Fruit fly (Drosophila melanogaster) whole organism, embryonic: ENCODE results near the gene Hand.

Experiments used
- Bgb ChIP-seq: fragments of 200-800 bp; sonication (Bioruptor generic); IDR thresholded peaks from 2 replicates; pipeline ENCODE4 v1.3.6; 2022; ENCODE audit warnings: missing biosample characterization, missing genetic modification characterization; ENCODE audit not compliant: partially characterized antibody
- CG10462 ChIP-seq: fragments of 200-800 bp; sonication (Bioruptor generic); optimal IDR thresholded peaks from 2 replicates; lab custom pipeline; 2016; ENCODE audit warnings: missing biosample characterization, missing genetic modification characterization
- CG10979 ChIP-seq: fragments of 200-800 bp; sonication (Bioruptor generic); optimal IDR thresholded peaks from 2 replicates; lab custom pipeline; 2018; ENCODE audit warnings: missing biosample characterization, mild to moderate bottlenecking, missing genetic modification characterization, moderate library complexity
- CG12299 ChIP-seq: fragments of 200-800 bp; sonication (Bioruptor generic); optimal IDR thresholded peaks from 2 replicates; lab custom pipeline; 2018; ENCODE audit warnings: missing biosample characterization, mild to moderate bottlenecking, missing genetic modification characterization
- CG1233 ChIP-seq: fragments of 200-800 bp; sonication (Bioruptor generic); optimal IDR thresholded peaks from 4 replicates; lab custom pipeline; 2018; ENCODE audit warnings: missing biosample characterization, mild to moderate bottlenecking, missing genetic modification characterization
- CG12391 ChIP-seq: fragments of 200-800 bp; sonication (Bioruptor generic); optimal IDR thresholded peaks from 3 replicates; lab custom pipeline; 2018; ENCODE audit warnings: missing biosample characterization, mild to moderate bottlenecking, missing genetic modification characterization, moderate library complexity
- CG13424 ChIP-seq: fragments of 200-800 bp; sonication (Bioruptor generic); optimal IDR thresholded peaks from 2 replicates; lab custom pipeline; 2019; ENCODE audit warnings: missing biosample characterization, mild to moderate bottlenecking, missing genetic modification characterization, moderate library complexity
- CG14710 ChIP-seq: fragments of 200-800 bp; sonication (Bioruptor generic); optimal IDR thresholded peaks from 3 replicates; lab custom pipeline; 2019; ENCODE audit warnings: missing biosample characterization, mild to moderate bottlenecking, missing genetic modification characterization, moderate library complexity
- CG15601 ChIP-seq: fragments of 200-800 bp; sonication (Bioruptor generic); optimal IDR thresholded peaks from 3 replicates; lab custom pipeline; 2019; ENCODE audit warnings: missing biosample characterization, mild to moderate bottlenecking, missing genetic modification characterization, moderate library complexity
- CG17829 ChIP-seq: fragments of 200-800 bp; optimal IDR thresholded peaks from 2 replicates; lab custom pipeline; 2019; ENCODE audit warnings: missing biosample characterization, mild to moderate bottlenecking, missing genetic modification characterization, moderate library complexity
- CG4424 ChIP-seq: fragments of 200-800 bp; sonication (Bioruptor generic); optimal IDR thresholded peaks from 3 replicates; lab custom pipeline; 2016; ENCODE audit warnings: missing biosample characterization, missing genetic modification characterization
- CG4617 ChIP-seq: fragments of 200-800 bp; sonication (Bioruptor generic); optimal IDR thresholded peaks from 3 replicates; lab custom pipeline; 2016; ENCODE audit warnings: missing biosample characterization, missing genetic modification characterization, borderline replicate concordance
- CG6813 ChIP-seq: fragments of 200-800 bp; sonication (Bioruptor generic); optimal IDR thresholded peaks from 2 replicates; lab custom pipeline; 2017; ENCODE audit warnings: missing biosample characterization, missing genetic modification characterization, mild to moderate bottlenecking, moderate library complexity, missing genetic modification reagents
- CG7357 ChIP-seq: fragments of 200-800 bp; sonication (Bioruptor generic); IDR thresholded peaks from 3 replicates; pipeline ENCODE4 v1.3.6; 2022; ENCODE audit warnings: missing biosample characterization, missing genetic modification characterization
- CG7839 ChIP-seq: fragments of 200-800 bp; sonication (Bioruptor generic); optimal IDR thresholded peaks from 3 replicates; lab custom pipeline; 2018; ENCODE audit warnings: missing biosample characterization, mild to moderate bottlenecking, missing genetic modification characterization, moderate library complexity
- CG7963 ChIP-seq: fragments of 200-800 bp; sonication (Bioruptor generic); IDR thresholded peaks from 3 replicates; pipeline ENCODE4 v1.3.6; 2022; ENCODE audit warnings: missing biosample characterization, missing genetic modification characterization; ENCODE audit not compliant: partially characterized antibody
- CG9797 ChIP-seq: fragments of 200-800 bp; sonication (Bioruptor generic); optimal IDR thresholded peaks from 3 replicates; lab custom pipeline; 2018; ENCODE audit warnings: missing biosample characterization, mild to moderate bottlenecking, missing genetic modification characterization
- Dbx ChIP-seq: fragments of 200-800 bp; sonication (Bioruptor generic); IDR thresholded peaks from 3 replicates; pipeline ENCODE4 v1.3.6; 2022; ENCODE audit warnings: missing biosample characterization, missing genetic modification characterization
- Dp ChIP-seq: fragments of 200-800 bp; sonication (Bioruptor generic); optimal IDR thresholded peaks from 2 replicates; lab custom pipeline; 2018; ENCODE audit warnings: missing biosample characterization, mild to moderate bottlenecking, missing genetic modification characterization, moderate library complexity
- HmgD ChIP-seq: fragments of 200-800 bp; sonication (Bioruptor generic); optimal IDR thresholded peaks from 3 replicates; lab custom pipeline; 2016; ENCODE audit warnings: missing biosample characterization, missing genetic modification characterization
- MESR4 ChIP-seq: fragments of 200-800 bp; sonication (Bioruptor generic); optimal IDR thresholded peaks from 2 replicates; lab custom pipeline; 2018; ENCODE audit warnings: missing biosample characterization, mild to moderate bottlenecking, missing genetic modification characterization, moderate library complexity
- Nf-YB ChIP-seq: fragments of 200-800 bp; sonication (Bioruptor generic); optimal IDR thresholded peaks from 3 replicates; lab custom pipeline; 2019; ENCODE audit warnings: missing biosample characterization, mild to moderate bottlenecking, missing genetic modification characterization, moderate library complexity
- Nf-YC ChIP-seq: fragments of 200-800 bp; optimal IDR thresholded peaks from 3 replicates; lab custom pipeline; 2019; ENCODE audit warnings: missing biosample characterization, mild to moderate bottlenecking, missing genetic modification characterization, moderate library complexity
- Pdp1 ChIP-seq, 2 experiments: fragments of 200-800 bp; sonication (Bioruptor generic); optimal IDR thresholded peaks; 3 replicates each; lab custom pipeline; 2016; ENCODE audit warnings: missing biosample characterization in 2 of 2, missing genetic modification characterization in 2 of 2, mild to moderate bottlenecking in 1 of 2, moderate library complexity in 1 of 2
- Sin3A ChIP-seq: fragments of >200 bp; optimal IDR thresholded peaks from 2 replicates; lab custom pipeline; 2018
- Six4 ChIP-seq: fragments of 200-800 bp; sonication (Bioruptor generic); optimal IDR thresholded peaks from 2 replicates; lab custom pipeline; 2016; ENCODE audit warnings: missing biosample characterization, missing genetic modification characterization
- Sox100B ChIP-seq: fragments of 200-800 bp; sonication (Bioruptor generic); optimal IDR thresholded peaks from 3 replicates; lab custom pipeline; 2018; ENCODE audit warnings: missing biosample characterization, mild to moderate bottlenecking, missing genetic modification characterization
- Spps ChIP-seq: fragments of 200-800 bp; sonication (Bioruptor generic); optimal IDR thresholded peaks from 2 replicates; lab custom pipeline; 2018; ENCODE audit warnings: missing biosample characterization, mild to moderate bottlenecking, missing genetic modification characterization
- Trl ChIP-seq, 3 experiments: fragments of >200 bp in 2 of 3; fragments of 200-800 bp in 1 of 3; sonication (Bioruptor generic) in 1 of 3; optimal IDR thresholded peaks; 2 replicates in 1 of 3; 3 replicates in 2 of 3; lab custom pipeline; 2016 to 2017; ENCODE audit warnings: missing biosample characterization in 1 of 3, missing genetic modification characterization in 1 of 3
- YL-1 ChIP-seq: fragments of 200-800 bp; sonication (Bioruptor generic); optimal IDR thresholded peaks from 3 replicates; lab custom pipeline; 2017; ENCODE audit warnings: missing biosample characterization, mild to moderate bottlenecking, missing genetic modification characterization
- abd-A ChIP-seq: fragments of 200-800 bp; sonication (Bioruptor generic); optimal IDR thresholded peaks from 3 replicates; lab custom pipeline; 2019; ENCODE audit warnings: missing biosample characterization, mild to moderate bottlenecking, missing genetic modification characterization, moderate library complexity
- bsh ChIP-seq, 2 experiments: fragments of 200-800 bp; sonication (Bioruptor generic); optimal IDR thresholded peaks; 2 replicates each; lab custom pipeline; 2017 to 2018; ENCODE audit warnings: mild to moderate bottlenecking in 2 of 2, missing biosample characterization in 2 of 2, missing genetic modification characterization in 2 of 2, moderate library complexity in 1 of 2
- cato ChIP-seq: fragments of 200-800 bp; sonication (Bioruptor generic); optimal IDR thresholded peaks from 2 replicates; lab custom pipeline; 2016; ENCODE audit warnings: missing biosample characterization, missing genetic modification characterization, borderline replicate concordance
- caup ChIP-seq: fragments of 200-800 bp; sonication (Bioruptor generic); optimal IDR thresholded peaks from 3 replicates; lab custom pipeline; 2017; ENCODE audit warnings: missing biosample characterization, mild to moderate bottlenecking, missing genetic modification characterization, moderate library complexity; ENCODE audit not compliant: severe bottlenecking
- disco-r ChIP-seq: fragments of 200-800 bp; sonication (Bioruptor generic); optimal IDR thresholded peaks from 2 replicates; lab custom pipeline; 2016; ENCODE audit warnings: missing biosample characterization, missing genetic modification characterization
- dpn ChIP-seq, 2 experiments: fragments of 200-800 bp; sonication (Bioruptor generic); optimal IDR thresholded peaks; 3 replicates each; lab custom pipeline; 2016; ENCODE audit warnings: missing biosample characterization in 2 of 2, missing genetic modification characterization in 2 of 2
- ewg ChIP-seq: fragments of 200-800 bp; sonication (Bioruptor generic); optimal IDR thresholded peaks from 3 replicates; lab custom pipeline; 2017; ENCODE audit warnings: mild to moderate bottlenecking, missing biosample characterization, missing genetic modification reagents, missing genetic modification characterization
- gem ChIP-seq: fragments of 200-800 bp; sonication (Bioruptor generic); optimal IDR thresholded peaks from 2 replicates; lab custom pipeline; 2019; ENCODE audit warnings: missing biosample characterization, mild to moderate bottlenecking, missing genetic modification characterization, moderate library complexity
- gro ChIP-seq: fragments of 200-800 bp; sonication (Bioruptor generic); optimal IDR thresholded peaks from 2 replicates; lab custom pipeline; 2016; ENCODE audit warnings: missing biosample characterization, missing genetic modification characterization
- row ChIP-seq: fragments of 200-800 bp; sonication (Bioruptor generic); IDR thresholded peaks from 3 replicates; pipeline ENCODE4 v1.3.6; 2022; ENCODE audit warnings: missing biosample characterization, missing genetic modification characterization
- sens ChIP-seq: fragments of 200-800 bp; sonication (Bioruptor generic); peaks from one replicate; lab custom pipeline; 2016; ENCODE audit warnings: missing biosample characterization, missing genetic modification characterization
- stwl ChIP-seq: fragments of 200-800 bp; sonication (Bioruptor generic); optimal IDR thresholded peaks from 3 replicates; lab custom pipeline; 2018; ENCODE audit warnings: missing biosample characterization, mild to moderate bottlenecking, missing genetic modification characterization, moderate library complexity
- sug ChIP-seq: fragments of 200-800 bp; optimal IDR thresholded peaks from 2 replicates; lab custom pipeline; 2019; ENCODE audit warnings: missing biosample characterization, mild to moderate bottlenecking, missing genetic modification characterization, moderate library complexity
- tap ChIP-seq: fragments of 200-800 bp; optimal IDR thresholded peaks from 3 replicates; lab custom pipeline; 2019; ENCODE audit warnings: missing biosample characterization, mild to moderate bottlenecking, missing genetic modification characterization, moderate library complexity
- ttk ChIP-seq: fragments of 200-800 bp; sonication (Bioruptor generic); IDR thresholded peaks from 2 replicates; pipeline ENCODE4 v2.1.2; 2022; ENCODE audit warnings: missing biosample characterization, missing genetic modification characterization
- unpg ChIP-seq: fragments of 200-800 bp; sonication (Bioruptor generic); optimal IDR thresholded peaks from 3 replicates; lab custom pipeline; 2018; ENCODE audit warnings: missing biosample characterization, mild to moderate bottlenecking, missing genetic modification characterization, moderate library complexity
- vvl ChIP-seq: fragments of 200-800 bp; sonication (Bioruptor generic); IDR thresholded peaks from 2 replicates; pipeline ENCODE4 v1.3.6; 2022; ENCODE audit warnings: missing biosample characterization, missing genetic modification characterization

Hand gene

dm6 chr2L:10331066-10331847 is 36.1 kb upstream of the Hand start, which contains the start of the genes Schip1 and Cox10 (continued):
- TF ChIP-seq Dbx (GFP tag; lab: Robert Waterston, UW) (no peak), CG10979 (tag; lab: Kevin White, UChicago) (peak; percentile 20), CG9797 (peak; percentile 14), ewg (GFP tag; lab: Kevin White, UChicago) (peak; percentile 87), CG7839 (tag; lab: Kevin White, UChicago) (no peak), ttk (GFP tag; lab: Robert Waterston, UW) (no peak), CG12299 (tag; lab: Kevin White, UChicago) (no peak), Dp (peak; percentile 39), MESR4 (GFP tag; lab: Kevin White, UChicago) (peak; percentile 68), CG7357 (GFP tag; lab: Robert Waterston, UW) (no peak), Trl (optimal IDR thresholded peaks at IDR 0.05; lab: Kevin White, UChicago) (no peak), Trl (GFP tag; optimal IDR thresholded peaks at IDR 0.05; lab: Kevin White, UChicago) (no peak), Sox100B (GFP tag; lab: Kevin White, UChicago) (peak; percentile 21), gem (tag; lab: Kevin White, UChicago) (peak; percentile 69), Pdp1 (GFP tag; optimal IDR thresholded peaks at IDR 0.05; lab: Kevin White, UChicago) (peak in 1 of 2 experiments; percentile 99), dpn (GFP tag; optimal IDR thresholded peaks at IDR 0.05; lab: Kevin White, UChicago) (peak in 1 of 2 experiments; percentile 16), Sin3A (lab: Kevin White, UChicago) (no peak), stwl (tag; lab: Kevin White, UChicago) (peak; percentile 21), CG1233 (GFP tag; lab: Kevin White, UChicago) (no peak), gro (GFP tag; lab: Kevin White, UChicago) (no peak), CG7963 (GFP tag; lab: Robert Waterston, UW) (no peak), tap (tag; lab: Kevin White, UChicago) (peak; percentile 10), HmgD (no peak), Nf-YC (peak; percentile 33), Bgb (GFP tag; lab: Robert Waterston, UW) (no peak), Six4 (no peak), Spps (tag; lab: Kevin White, UChicago) (no peak), Nf-YB (GFP tag; lab: Kevin White, UChicago) (peak; percentile 6), CG13424 (tag; lab: Kevin White, UChicago) (peak; percentile 40), sug (tag; lab: Kevin White, UChicago) (peak; percentile 31), bsh (GFP tag; optimal IDR thresholded peaks at IDR 0.05; lab: Kevin White, UChicago) (peak in 1 of 2 experiments; percentile 29), vvl (no peak), sens (GFP tag; lab: Kevin White, UChicago) (peak; percentile 59), CG12391 (tag; lab: Kevin White, UChicago) (peak; percentile 72), YL-1 (GFP tag; lab: Kevin White, UChicago) (peak; percentile 24), CG15601 (tag; lab: Kevin White, UChicago) (peak; percentile 23), CG17829 (tag; lab: Kevin White, UChicago) (peak; percentile 49), CG14710 (tag; lab: Kevin White, UChicago) (peak; percentile 46), CG4617 (peak; percentile 18), abd-A (no peak), caup (no peak), CG6813 (no peak), CG10462 (GFP tag; lab: Kevin White, UChicago) (no peak), disco-r (GFP tag; lab: Kevin White, UChicago) (no peak), CG4424 (GFP tag; lab: Kevin White, UChicago) (no peak), unpg (GFP tag; lab: Kevin White, UChicago) (peak; percentile 44), row (peak; percentile 62), cato (GFP tag; lab: Kevin White, UChicago) (no peak)
